Fruit fly (Drosophila melanogaster): ENCODE results near the gene Past1.
"Not testable (repeated sequence)": the region's sequence is repeated elsewhere in the genome, so short reads cannot be mapped to it uniquely, and the experiment has no call there.

The Past1 gene

dm6 chr3R:12712178-12713172 lies 15.4 kb downstream of the Past1 start, which contains the start of gene PolQ:
PolQ (minus strand) TSS chr3R:12712299.
- TF ChIP-seq E2f2 (GFP tag; IDR thresholded peaks at IDR 0.05), result peak; percentile 80
- TF ChIP-seq stwl (tag; optimal IDR thresholded peaks at IDR 0.05), result peak; percentile 24
- TF ChIP-seq Rx (GFP tag; IDR thresholded peaks at IDR 0.05), result peak; percentile 51
- TF ChIP-seq ranshi (GFP tag; IDR thresholded peaks at IDR 0.05), result peak; percentile 48; the same call in 1 of the 2 replicates
- TF ChIP-seq zfh1 (GFP tag; IDR thresholded peaks at IDR 0.05), result peak; percentile 48; the same call in 1 of the 3 replicates
- TF ChIP-seq mam (GFP tag; optimal IDR thresholded peaks at IDR 0.05), result peak; percentile 29
- peak; percentile 43 for TF ChIP-seq CG33213 (GFP tag; optimal IDR thresholded peaks at IDR 0.05)
- TF ChIP-seq vvl (GFP tag; IDR thresholded peaks at IDR 0.05), result peak; percentile 31; the same call in 1 of the 2 replicates
- peak; percentile 98 for TF ChIP-seq CG7357 (GFP tag; IDR thresholded peaks at IDR 0.05)
- TF ChIP-seq Rfx (GFP tag; IDR thresholded peaks at IDR 0.05), result peak; percentile 65
- peak; percentile 46; the same call in 2 of the 4 replicates for TF ChIP-seq Gug (GFP tag; IDR thresholded peaks at IDR 0.05)
- TF ChIP-seq prd (optimal IDR thresholded peaks at IDR 0.05), result not testable (repeated sequence)
- peak; percentile 63; the same call in 1 of the 3 replicates for TF ChIP-seq prd (GFP tag; IDR thresholded peaks at IDR 0.05)
- peak; percentile 33; the same call in 1 of the 2 replicates for TF ChIP-seq Dref (GFP tag; IDR thresholded peaks at IDR 0.05)
- TF ChIP-seq CG3995 (GFP tag; optimal IDR thresholded peaks at IDR 0.05), result peak; percentile 15
- TF ChIP-seq CG11247 (GFP tag; IDR thresholded peaks at IDR 0.05), result peak; percentile 50
- peak; percentile 71 for TF ChIP-seq MBD-R2 (GFP tag; IDR thresholded peaks at IDR 0.05)
- TF ChIP-seq CG11456 (GFP tag; IDR thresholded peaks at IDR 0.05), result peak; percentile 64; the same call in 2 of the 3 replicates
- peak; percentile 22 for TF ChIP-seq pnt (GFP tag; optimal IDR thresholded peaks at IDR 0.05)
- peak; percentile 10 for TF ChIP-seq CG16815 (GFP tag; optimal IDR thresholded peaks at IDR 0.05)
- peak; percentile 62 for TF ChIP-seq CG3847 (GFP tag; IDR thresholded peaks at IDR 0.05)
- TF ChIP-seq dimm (GFP tag; IDR thresholded peaks at IDR 0.05), result peak; percentile 23; the same call in 1 of the 2 replicates
- 0 out of 3 replicates have a peak, but pooled peaks have one; percentile 44 for TF ChIP-seq ase (GFP tag; IDR thresholded peaks at IDR 0.05)
- TF ChIP-seq CG30020 (tag; optimal IDR thresholded peaks at IDR 0.05), result peak; percentile 94
- peak; percentile 100 for TF ChIP-seq ssp (GFP tag; IDR thresholded peaks at IDR 0.05)
- 0 out of 3 replicates have a peak, but pooled peaks have one; percentile 20 for TF ChIP-seq dysf (GFP tag; IDR thresholded peaks at IDR 0.05)
- peak; percentile 25; the same call in 1 of the 2 replicates for TF ChIP-seq Ptx1 (GFP tag; IDR thresholded peaks at IDR 0.05)
- TF ChIP-seq Sry-δ (GFP tag; optimal IDR thresholded peaks at IDR 0.05), result peak; percentile 10
- peak; percentile 36 for TF ChIP-seq nmo (GFP tag; optimal IDR thresholded peaks at IDR 0.05)
- TF ChIP-seq Myb (GFP tag; optimal IDR thresholded peaks at IDR 0.05), result peak; percentile 91
- peak; percentile 71 for TF ChIP-seq Sin3A (optimal IDR thresholded peaks at IDR 0.05)
- peak in 1 of 2 experiments; percentile 26 for TF ChIP-seq Hr78 (GFP tag; optimal IDR thresholded peaks at IDR 0.05)
- peak; percentile 30; the same call in 1 of the 2 replicates for TF ChIP-seq CG14441 (GFP tag; IDR thresholded peaks at IDR 0.05)
- peak in 1 of 2 experiments; percentile 42 for TF ChIP-seq Pdp1 (GFP tag; optimal IDR thresholded peaks at IDR 0.05)
- TF ChIP-seq Aef1 (GFP tag; IDR thresholded peaks at IDR 0.05), result peak; percentile 39; the same call in 1 of the 3 replicates
- peak; percentile 19 for TF ChIP-seq jumu (GFP tag; optimal IDR thresholded peaks at IDR 0.05)
- TF ChIP-seq sob (GFP tag; IDR thresholded peaks at IDR 0.05), result peak; percentile 30
- peak; percentile 6 for TF ChIP-seq Hr3 (GFP tag; optimal IDR thresholded peaks at IDR 0.05)
- TF ChIP-seq Hmr (GFP tag; optimal IDR thresholded peaks at IDR 0.05), result peak; percentile 76
- peak; percentile 53; the same call in 1 of the 3 replicates for TF ChIP-seq ken (GFP tag; IDR thresholded peaks at IDR 0.05)
- TF ChIP-seq Ets65A (GFP tag), result peak; percentile 89
- peak; percentile 33; the same call in 1 of the 3 replicates for TF ChIP-seq knrl (GFP tag; IDR thresholded peaks at IDR 0.05; ENCODE audit: partially characterized antibody)
- peak; percentile 66 for TF ChIP-seq slbo (GFP tag; IDR thresholded peaks at IDR 0.05)
- peak; percentile 42 for TF ChIP-seq CG9932 (GFP tag; IDR thresholded peaks at IDR 0.05)
- peak; percentile 48; the same call in 1 of the 2 replicates for TF ChIP-seq NFAT (GFP tag; IDR thresholded peaks at IDR 0.05)
- TF ChIP-seq CG17802 (tag; optimal IDR thresholded peaks at IDR 0.05), result peak; percentile 69
- TF ChIP-seq gfzf (GFP tag; optimal IDR thresholded peaks at IDR 0.05), result peak; percentile 75
- TF ChIP-seq lola (GFP tag; optimal IDR thresholded peaks at IDR 0.05), result peak in 1 of 3 experiments; percentile 90

Data from whole organism, embryonic.